Fruit fly (Drosophila melanogaster) whole organism, embryonic: Measurements from ENCODE around the gene Mrgn1.
A peak's percentile ranks its signal among the peaks of the same experiment; 100 is the strongest.

ENCODE experiments used
- Aef1 ChIP-seq: fragments of 200-800 bp; sonication (Bioruptor generic); IDR thresholded peaks from 3 replicates; pipeline ENCODE4 v1.3.6; 2022; ENCODE audit warnings: missing biosample characterization, missing genetic modification characterization
- Antp ChIP-seq: fragments of 200-800 bp; sonication (Bioruptor generic); optimal IDR thresholded peaks from 3 replicates; lab custom pipeline; 2016; ENCODE audit warnings: missing biosample characterization, missing genetic modification characterization
- CG10565 ChIP-seq: fragments of 200-800 bp; sonication (Bioruptor generic); optimal IDR thresholded peaks from 3 replicates; lab custom pipeline; 2016; ENCODE audit warnings: missing biosample characterization, mild to moderate bottlenecking, missing genetic modification characterization
- CG10654 ChIP-seq: fragments of 200-800 bp; sonication (Bioruptor generic); optimal IDR thresholded peaks from 2 replicates; lab custom pipeline; 2016; ENCODE audit warnings: missing biosample characterization, missing genetic modification characterization
- CG10979 ChIP-seq: fragments of 200-800 bp; sonication (Bioruptor generic); optimal IDR thresholded peaks from 2 replicates; lab custom pipeline; 2018; ENCODE audit warnings: missing biosample characterization, mild to moderate bottlenecking, missing genetic modification characterization, moderate library complexity
- CG11504 ChIP-seq: fragments of 200-800 bp; sonication (Bioruptor generic); optimal IDR thresholded peaks from 3 replicates; lab custom pipeline; 2019; ENCODE audit warnings: missing biosample characterization, mild to moderate bottlenecking, missing genetic modification characterization, moderate library complexity
- CG11560 ChIP-seq: fragments of 200-800 bp; sonication (Bioruptor generic); IDR thresholded peaks from 3 replicates; pipeline ENCODE4 v1.3.6; 2022; ENCODE audit warnings: missing biosample characterization, missing genetic modification characterization
- CG11695 ChIP-seq: fragments of 200-800 bp; sonication (Bioruptor generic); IDR thresholded peaks from 3 replicates; pipeline ENCODE4 v1.3.6; 2022; ENCODE audit warnings: missing biosample characterization, missing genetic modification characterization
- CG12659 ChIP-seq: fragments of 200-800 bp; sonication (Bioruptor generic); optimal IDR thresholded peaks from 3 replicates; lab custom pipeline; 2017; ENCODE audit warnings: mild to moderate bottlenecking, missing biosample characterization, missing genetic modification reagents, missing genetic modification characterization
- CG13296 ChIP-seq: fragments of 200-800 bp; sonication (Bioruptor generic); optimal IDR thresholded peaks from 3 replicates; lab custom pipeline; 2018; ENCODE audit warnings: missing biosample characterization, mild to moderate bottlenecking, missing genetic modification characterization
- CG14014 ChIP-seq: fragments of 200-800 bp; sonication (Bioruptor generic); IDR thresholded peaks from 2 replicates; pipeline ENCODE4 v1.3.6; 2022; ENCODE audit warnings: missing biosample characterization, missing genetic modification characterization
- CG15269 ChIP-seq: fragments of 200-800 bp; sonication (Bioruptor generic); optimal IDR thresholded peaks from 2 replicates; lab custom pipeline; 2018; ENCODE audit warnings: missing biosample characterization, mild to moderate bottlenecking, missing genetic modification characterization, moderate library complexity
- CG1529 ChIP-seq: fragments of 200-800 bp; sonication (Bioruptor generic); optimal IDR thresholded peaks from 3 replicates; lab custom pipeline; 2018; ENCODE audit warnings: missing biosample characterization, missing genetic modification characterization
- CG17328 ChIP-seq: fragments of 200-800 bp; sonication (Bioruptor generic); IDR thresholded peaks from 2 replicates; pipeline ENCODE4 v1.3.6; 2022; ENCODE audit warnings: missing biosample characterization, missing genetic modification characterization
- CG17359 ChIP-seq: fragments of 200-800 bp; sonication (Bioruptor generic); optimal IDR thresholded peaks from 3 replicates; lab custom pipeline; 2018; ENCODE audit warnings: missing biosample characterization, mild to moderate bottlenecking, missing genetic modification characterization, moderate library complexity
- CG17361 ChIP-seq: fragments of 200-800 bp; sonication (Bioruptor generic); IDR thresholded peaks from 3 replicates; pipeline ENCODE4 v1.3.6; 2022; ENCODE audit warnings: missing biosample characterization, missing genetic modification characterization
- CG2678 ChIP-seq: fragments of 200-800 bp; sonication (Bioruptor generic); optimal IDR thresholded peaks from 3 replicates; lab custom pipeline; 2019; ENCODE audit warnings: missing biosample characterization, mild to moderate bottlenecking, missing genetic modification characterization, moderate library complexity
- CG2712 ChIP-seq: fragments of 200-800 bp; optimal IDR thresholded peaks from 3 replicates; lab custom pipeline; 2019; ENCODE audit warnings: missing biosample characterization, mild to moderate bottlenecking, missing genetic modification characterization, moderate library complexity
- CG30403 ChIP-seq: fragments of 200-800 bp; sonication (Bioruptor generic); optimal IDR thresholded peaks from 3 replicates; lab custom pipeline; 2016; ENCODE audit warnings: missing biosample characterization, missing genetic modification characterization
- CG31441 ChIP-seq: fragments of 200-800 bp; sonication (Bioruptor generic); IDR thresholded peaks from 2 replicates; pipeline ENCODE4 v1.3.6; 2022; ENCODE audit warnings: missing biosample characterization, missing genetic modification characterization
- CG9215 ChIP-seq: fragments of 200-800 bp; sonication (Bioruptor generic); IDR thresholded peaks from 2 replicates; pipeline ENCODE4 v1.3.6; 2022; ENCODE audit warnings: missing biosample characterization, missing genetic modification characterization
- CG9817 ChIP-seq: fragments of 200-800 bp; sonication (Bioruptor generic); optimal IDR thresholded peaks from 2 replicates; lab custom pipeline; 2018; ENCODE audit warnings: missing biosample characterization, mild to moderate bottlenecking, missing genetic modification characterization, moderate library complexity
- CG9932 ChIP-seq: fragments of 200-800 bp; sonication (Bioruptor generic); IDR thresholded peaks from 2 replicates; pipeline ENCODE4 v1.3.6; 2022; ENCODE audit warnings: missing biosample characterization, missing genetic modification characterization
- Dbx ChIP-seq: fragments of 200-800 bp; sonication (Bioruptor generic); IDR thresholded peaks from 3 replicates; pipeline ENCODE4 v1.3.6; 2022; ENCODE audit warnings: missing biosample characterization, missing genetic modification characterization
- Drgx ChIP-seq: fragments of 200-800 bp; sonication (Bioruptor generic); IDR thresholded peaks from 2 replicates; pipeline ENCODE4 v1.3.6; 2022; ENCODE audit warnings: missing biosample characterization, missing genetic modification characterization
- Ets65A ChIP-seq: fragments of 200-800 bp; sonication (Bioruptor generic); peaks from one replicate; lab custom pipeline; 2016; ENCODE audit warnings: missing biosample characterization, missing genetic modification characterization
- Fer3 ChIP-seq: fragments of 200-800 bp; sonication (Bioruptor generic); optimal IDR thresholded peaks from 2 replicates; lab custom pipeline; 2018; ENCODE audit warnings: missing biosample characterization, mild to moderate bottlenecking, missing genetic modification characterization, moderate library complexity
- Hsf ChIP-seq: fragments of 200-800 bp; sonication (Bioruptor generic); optimal IDR thresholded peaks from 3 replicates; lab custom pipeline; 2016; ENCODE audit warnings: missing biosample characterization, missing genetic modification characterization
- Meics ChIP-seq: fragments of 200-800 bp; sonication (Bioruptor generic); optimal IDR thresholded peaks from 2 replicates; lab custom pipeline; 2017; ENCODE audit warnings: missing biosample characterization, mild to moderate bottlenecking, missing genetic modification characterization
- Mes4 ChIP-seq: fragments of 200-800 bp; sonication (Bioruptor generic); optimal IDR thresholded peaks from 2 replicates; lab custom pipeline; 2016; ENCODE audit warnings: missing biosample characterization, missing genetic modification characterization
- Mrtf ChIP-seq: fragments of 200-800 bp; sonication (Bioruptor generic); IDR thresholded peaks from 3 replicates; pipeline ENCODE4 v1.3.6; 2022; ENCODE audit warnings: missing biosample characterization, missing genetic modification characterization
- NFAT ChIP-seq: fragments of 200-800 bp; sonication (Bioruptor generic); IDR thresholded peaks from 2 replicates; pipeline ENCODE4 v1.3.6; 2022; ENCODE audit warnings: missing biosample characterization, missing genetic modification characterization
- Ptx1 ChIP-seq: fragments of 200-800 bp; sonication (Bioruptor generic); IDR thresholded peaks from 2 replicates; pipeline ENCODE4 v1.3.6; 2022; ENCODE audit warnings: missing biosample characterization, missing genetic modification characterization
- Sox100B ChIP-seq: fragments of 200-800 bp; sonication (Bioruptor generic); optimal IDR thresholded peaks from 3 replicates; lab custom pipeline; 2018; ENCODE audit warnings: missing biosample characterization, mild to moderate bottlenecking, missing genetic modification characterization
- Sox102F ChIP-seq: fragments of 200-800 bp; sonication (Bioruptor generic); optimal IDR thresholded peaks from 2 replicates; lab custom pipeline; 2018; ENCODE audit warnings: missing biosample characterization, mild to moderate bottlenecking, missing genetic modification characterization, moderate library complexity
- Ssrp ChIP-seq: fragments of 200-800 bp; sonication (Bioruptor generic); optimal IDR thresholded peaks from 2 replicates; lab custom pipeline; 2018; ENCODE audit warnings: missing biosample characterization, mild to moderate bottlenecking, missing genetic modification characterization, moderate library complexity
- Xbp1 ChIP-seq: fragments of 200-800 bp; sonication (Bioruptor generic); optimal IDR thresholded peaks from 3 replicates; lab custom pipeline; 2016; ENCODE audit warnings: missing biosample characterization, mild to moderate bottlenecking, missing genetic modification characterization
- Xrp1 ChIP-seq: fragments of 200-800 bp; sonication (Bioruptor generic); IDR thresholded peaks from 2 replicates; pipeline ENCODE4 v1.3.6; 2022; ENCODE audit warnings: missing biosample characterization, missing genetic modification characterization
- ara ChIP-seq: fragments of 200-800 bp; sonication (Bioruptor generic); IDR thresholded peaks from 2 replicates; pipeline ENCODE4 v1.3.6; 2022; ENCODE audit warnings: missing biosample characterization, missing genetic modification characterization
- bcd ChIP-seq: fragments of 200-800 bp; sonication (Bioruptor generic); optimal IDR thresholded peaks from 2 replicates; lab custom pipeline; 2017; ENCODE audit warnings: missing biosample characterization, mild to moderate bottlenecking, missing genetic modification characterization
- bsh ChIP-seq, 2 experiments: fragments of 200-800 bp; sonication (Bioruptor generic); optimal IDR thresholded peaks; 2 replicates each; lab custom pipeline; 2017 to 2018; ENCODE audit warnings: mild to moderate bottlenecking in 2 of 2, missing biosample characterization in 2 of 2, missing genetic modification characterization in 2 of 2, moderate library complexity in 1 of 2
- ems ChIP-seq: fragments of 200-800 bp; sonication (Bioruptor generic); optimal IDR thresholded peaks from 3 replicates; lab custom pipeline; 2016; ENCODE audit warnings: missing biosample characterization, missing genetic modification characterization
- fd102C ChIP-seq: fragments of 200-800 bp; sonication (Bioruptor generic); optimal IDR thresholded peaks from 2 replicates; lab custom pipeline; 2018; ENCODE audit warnings: missing biosample characterization, mild to moderate bottlenecking, missing genetic modification characterization, moderate library complexity
- gfzf ChIP-seq: fragments of 200-800 bp; sonication (Bioruptor generic); optimal IDR thresholded peaks from 2 replicates; lab custom pipeline; 2016; ENCODE audit warnings: missing biosample characterization, mild to moderate bottlenecking, missing genetic modification characterization, moderate library complexity
- grn ChIP-seq: fragments of 200-800 bp; sonication (Bioruptor generic); optimal IDR thresholded peaks from 3 replicates; lab custom pipeline; 2017; ENCODE audit warnings: missing biosample characterization, missing genetic modification characterization
- kay ChIP-seq: fragments of 200-800 bp; sonication (Bioruptor generic); optimal IDR thresholded peaks from 2 replicates; lab custom pipeline; 2016; ENCODE audit warnings: missing biosample characterization, missing genetic modification characterization
- luna ChIP-seq: fragments of 200-800 bp; sonication (Bioruptor generic); optimal IDR thresholded peaks from 2 replicates; lab custom pipeline; 2016; ENCODE audit warnings: missing biosample characterization, missing genetic modification characterization
- nmo ChIP-seq: fragments of 200-800 bp; sonication (Bioruptor generic); optimal IDR thresholded peaks from 2 replicates; lab custom pipeline; 2018; ENCODE audit warnings: missing biosample characterization, mild to moderate bottlenecking, missing genetic modification characterization, moderate library complexity
- sens ChIP-seq: fragments of 200-800 bp; sonication (Bioruptor generic); peaks from one replicate; lab custom pipeline; 2016; ENCODE audit warnings: missing biosample characterization, missing genetic modification characterization
- trem ChIP-seq: fragments of 200-800 bp; optimal IDR thresholded peaks from 3 replicates; lab custom pipeline; 2019; ENCODE audit warnings: missing biosample characterization, mild to moderate bottlenecking, missing genetic modification characterization, moderate library complexity
- unpg ChIP-seq: fragments of 200-800 bp; sonication (Bioruptor generic); optimal IDR thresholded peaks from 3 replicates; lab custom pipeline; 2018; ENCODE audit warnings: missing biosample characterization, mild to moderate bottlenecking, missing genetic modification characterization, moderate library complexity
- zfh2 ChIP-seq: fragments of 200-800 bp; sonication (Bioruptor generic); optimal IDR thresholded peaks from 2 replicates; lab custom pipeline; 2016; ENCODE audit warnings: missing biosample characterization, missing genetic modification characterization

Mrgn1 gene

DNA sequence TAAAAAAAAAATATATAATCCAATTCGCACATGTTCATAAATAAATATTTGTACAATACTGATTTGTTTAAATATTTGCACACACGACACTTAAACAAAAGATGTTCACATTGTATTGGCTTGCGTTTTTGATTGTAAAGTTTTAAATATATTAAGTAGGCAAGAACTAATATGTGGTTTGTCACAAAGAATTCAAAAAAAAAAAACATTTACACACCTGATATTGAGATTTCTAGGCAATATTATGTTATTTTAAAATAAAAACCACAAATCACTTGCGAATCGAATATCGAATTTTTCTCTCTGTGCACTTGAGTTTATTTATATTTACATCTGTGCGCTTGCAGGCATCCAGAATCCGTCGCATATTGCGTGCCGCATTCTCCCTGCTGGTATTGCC is 42.2 kb downstream of the Mrgn1 start (continued):
- TF ChIP-seq CG17328 (GFP tag; lab: Robert Waterston, UW) (0 out of 2 replicates have a peak, but pooled peaks have one; percentile 7), Fer3 (tag; lab: Kevin White, UChicago) (peak; percentile 19), Ssrp (tag; lab: Kevin White, UChicago) (peak; percentile 35), CG10654 (GFP tag; lab: Kevin White, UChicago) (no peak), bcd (GFP tag; lab: Kevin White, UChicago) (no peak), CG1529 (GFP tag; lab: Kevin White, UChicago) (no peak), CG2712 (peak; percentile 47), fd102C (GFP tag; lab: Kevin White, UChicago) (no peak), ems (GFP tag; lab: Kevin White, UChicago) (no peak), CG2678 (peak; percentile 52), Xbp1 (GFP tag; lab: Kevin White, UChicago) (peak; percentile 15), CG30403 (GFP tag; lab: Kevin White, UChicago) (peak; percentile 2), Antp (GFP tag; lab: Kevin White, UChicago) (no peak), bsh (GFP tag; optimal IDR thresholded peaks at IDR 0.05; lab: Kevin White, UChicago) (peak in 1 of 2 experiments; percentile 38), CG17361 (GFP tag; lab: Robert Waterston, UW) (peak; percentile 43; the same call in 1 of the 3 replicates), grn (no peak), sens (GFP tag; lab: Kevin White, UChicago) (peak; percentile 19), Aef1 (no peak), zfh2 (GFP tag; lab: Kevin White, UChicago) (no peak), CG31441 (peak; percentile 61), CG9932 (GFP tag; lab: Robert Waterston, UW) (no peak), Sox102F (GFP tag; lab: Kevin White, UChicago) (peak; percentile 62), Meics (GFP tag; lab: Kevin White, UChicago) (peak; percentile 19), luna (GFP tag; lab: Kevin White, UChicago) (no peak), CG17359 (tag; lab: Kevin White, UChicago) (peak; percentile 56), CG11504 (peak; percentile 58), trem (tag; lab: Kevin White, UChicago) (peak; percentile 12), kay (GFP tag; lab: Kevin White, UChicago) (no peak), CG10979 (tag; lab: Kevin White, UChicago) (peak; percentile 33), nmo (GFP tag; lab: Kevin White, UChicago) (peak; percentile 21), ara (GFP tag; lab: Robert Waterston, UW) (no peak; the same call in 1 of the 2 replicates), unpg (peak; percentile 53), Mrtf (no peak), Mes4 (no peak), Sox100B (GFP tag; lab: Kevin White, UChicago) (peak; percentile 40), Drgx (GFP tag; lab: Robert Waterston, UW) (peak; percentile 67), CG13296 (peak; percentile 4), gfzf (GFP tag; lab: Kevin White, UChicago) (no peak), Ptx1 (peak; percentile 12; the same call in 1 of the 2 replicates), Dbx (GFP tag; lab: Robert Waterston, UW) (no peak), NFAT (no peak), Hsf (GFP tag; lab: Kevin White, UChicago) (no peak), Ets65A (GFP tag; lab: Kevin White, UChicago) (no peak), CG14014 (0 out of 2 replicates have a peak, but pooled peaks have one; percentile 27), CG15269 (peak; percentile 41), CG9215 (no peak), CG9817 (tag; lab: Kevin White, UChicago) (peak; percentile 24), CG12659 (GFP tag; lab: Kevin White, UChicago) (peak; percentile 15), Xrp1 (peak; percentile 16; the same call in 1 of the 2 replicates), CG11695 (GFP tag; lab: Robert Waterston, UW) (peak; percentile 39; the same call in 1 of the 3 replicates), CG10565 (GFP tag; lab: Kevin White, UChicago) (no peak), CG11560 (tag; lab: Robert Waterston, UW) (no peak)
